Worm (Caenorhabditis elegans) whole organism, L4 larva: ENCODE results near the gene cox-6C.
A peak's percentile ranks its signal among the peaks of the same experiment; 100 is the strongest.

Source experiments
- D1046.2 ChIP-seq: fragments of 200-800 bp; sonication (Bioruptor generic); IDR thresholded peaks from 2 replicates; pipeline ENCODE4 v1.3.6; 2022; ENCODE audit warnings: missing genetic modification characterization, missing compliant biosample characterization
- F10B5.3 ChIP-seq: sonication (generic microtip); optimal IDR thresholded peaks from 2 replicates; lab custom pipeline; 2016; ENCODE audit warnings: mild to moderate bottlenecking, missing genetic modification characterization, missing compliant biosample characterization
- F26F4.8 ChIP-seq: fragments of 200-800 bp; sonication (Bioruptor generic); conservative IDR thresholded peaks from 2 replicates; pipeline ENCODE4 v1.3.6; 2022; ENCODE audit warnings: missing genetic modification characterization, missing compliant biosample characterization
- R02D3.7 ChIP-seq: fragments of 150-350 bp; sonication (generic microtip); optimal IDR thresholded peaks from 3 replicates; lab custom pipeline; 2014; ENCODE audit warnings: missing biosample characterization, missing genetic modification characterization
- T26A8.4 ChIP-seq: fragments of 200-800 bp; sonication (Bioruptor generic); IDR thresholded peaks from 2 replicates; pipeline ENCODE4 v1.3.6; 2022; ENCODE audit warnings: missing genetic modification characterization, missing compliant biosample characterization
- Y48G9A.11 ChIP-seq: fragments of 200-800 bp; sonication (Bioruptor generic); IDR thresholded peaks from 2 replicates; pipeline ENCODE4 v1.3.6; 2022; ENCODE audit warnings: missing genetic modification reagents, missing genetic modification characterization, missing compliant biosample characterization
- ZK337.2 ChIP-seq: fragments of 200-800 bp; sonication (Bioruptor generic); IDR thresholded peaks from 2 replicates; pipeline ENCODE4 v1.3.6; 2022; ENCODE audit warnings: missing genetic modification reagents, missing genetic modification characterization, missing compliant biosample characterization
- ZK546.5 ChIP-seq, 2 experiments: sonication (generic microtip); optimal IDR thresholded peaks; 2 replicates each; lab custom pipeline; 2017; ENCODE audit warnings: missing biosample characterization in 2 of 2, missing genetic modification characterization in 2 of 2
- aha-1 ChIP-seq: fragments of 150-350 bp; peaks from one replicate; lab custom pipeline; 2014; ENCODE audit warnings: missing biosample characterization, missing genetic modification characterization
- arid-1 ChIP-seq: fragments of 200-800 bp; sonication (Bioruptor generic); conservative IDR thresholded peaks from 2 replicates; pipeline ENCODE4 v1.3.6; 2022; ENCODE audit warnings: missing genetic modification reagents, missing genetic modification characterization, missing compliant biosample characterization
- ceh-20 ChIP-seq: fragments of 200-800 bp; sonication (Bioruptor generic); IDR thresholded peaks from 2 replicates; pipeline ENCODE4 v1.3.6; 2022; ENCODE audit warnings: missing genetic modification reagents, missing genetic modification characterization, missing compliant biosample characterization
- ceh-44 ChIP-seq: fragments of 200-800 bp; sonication (Bioruptor generic); IDR thresholded peaks from 2 replicates; pipeline ENCODE4 v1.3.6; 2022; ENCODE audit warnings: missing genetic modification reagents, missing genetic modification characterization, missing compliant biosample characterization
- ces-1 ChIP-seq: fragments of 150-350 bp; sonication (generic microtip); optimal IDR thresholded peaks from 4 replicates; lab custom pipeline; 2014; ENCODE audit warnings: missing biosample characterization, missing genetic modification reagents, missing genetic modification characterization
- ctbp-1 ChIP-seq: fragments of 200-800 bp; sonication (Bioruptor generic); IDR thresholded peaks from 2 replicates; pipeline ENCODE4 v1.3.6; 2022; ENCODE audit warnings: missing genetic modification reagents, missing genetic modification characterization, missing compliant biosample characterization
- daf-19 ChIP-seq: fragments of 200-800 bp; sonication (Bioruptor generic); conservative IDR thresholded peaks from 2 replicates; pipeline ENCODE4 v1.3.6; 2022; ENCODE audit warnings: missing genetic modification characterization, missing compliant biosample characterization
- dmd-8 ChIP-seq: fragments of 200-800 bp; sonication (Bioruptor generic); IDR thresholded peaks from 2 replicates; pipeline ENCODE4 v1.3.6; 2022; ENCODE audit warnings: missing genetic modification characterization, missing compliant biosample characterization
- dpl-1 ChIP-seq: fragments of 150-350 bp; optimal IDR thresholded peaks from 2 replicates; lab custom pipeline; 2014; ENCODE audit warnings: missing biosample characterization, missing genetic modification reagents, missing genetic modification characterization
- duxl-1 ChIP-seq: sonication (generic microtip); optimal IDR thresholded peaks from 2 replicates; lab custom pipeline; 2016; ENCODE audit warnings: mild to moderate bottlenecking, missing genetic modification characterization, moderate library complexity, missing compliant biosample characterization; ENCODE audit not compliant: poor library complexity
- egl-27 ChIP-seq: sonication (generic microtip); optimal IDR thresholded peaks from 3 replicates; lab custom pipeline; 2017; ENCODE audit warnings: missing biosample characterization, missing genetic modification reagents, missing genetic modification characterization
- egl-43 ChIP-seq: fragments of 200-800 bp; sonication (Bioruptor generic); IDR thresholded peaks from 2 replicates; pipeline ENCODE4 v1.3.6; 2022; ENCODE audit warnings: missing genetic modification reagents, missing genetic modification characterization, missing compliant biosample characterization
- fkh-10 ChIP-seq: fragments of 150-350 bp; optimal IDR thresholded peaks from 2 replicates; lab custom pipeline; 2014; ENCODE audit warnings: missing biosample characterization, missing genetic modification reagents, missing genetic modification characterization
- fos-1 ChIP-seq: fragments of 150-350 bp; optimal IDR thresholded peaks from 2 replicates; lab custom pipeline; 2014; ENCODE audit warnings: missing biosample characterization, missing genetic modification characterization
- hif-1 ChIP-seq, 2 experiments: sonication (generic microtip); optimal IDR thresholded peaks; 2 replicates each; lab custom pipeline; 2016 to 2017; ENCODE audit warnings: missing compliant biosample characterization in 2 of 2, missing genetic modification characterization in 2 of 2, missing genetic modification reagents in 2 of 2, missing genotype in 2 of 2, mild to moderate bottlenecking in 1 of 2
- hlh-11 ChIP-seq: fragments of 200-800 bp; sonication (Bioruptor generic); optimal IDR thresholded peaks from 2 replicates; lab custom pipeline; 2018; ENCODE audit warnings: mild to moderate bottlenecking, missing genetic modification characterization, missing compliant biosample characterization
- hlh-30 ChIP-seq: sonication (generic microtip); optimal IDR thresholded peaks from 2 replicates; lab custom pipeline; 2017; ENCODE audit warnings: antibody characterized with exemption, mild to moderate bottlenecking, missing genetic modification characterization, missing compliant biosample characterization; ENCODE audit not compliant: insufficient read depth
- hmg-1.1 ChIP-seq: fragments of 200-800 bp; sonication (Bioruptor generic); IDR thresholded peaks from 2 replicates; pipeline ENCODE4 v1.3.6; 2022; ENCODE audit warnings: missing genetic modification reagents, missing genetic modification characterization, missing compliant biosample characterization
- jun-1 ChIP-seq: fragments of 150-350 bp; optimal IDR thresholded peaks from 2 replicates; lab custom pipeline; 2014; ENCODE audit warnings: missing biosample characterization, missing genetic modification reagents, missing genetic modification characterization
- lim-7 ChIP-seq: fragments of 200-800 bp; sonication (Bioruptor generic); IDR thresholded peaks from 2 replicates; pipeline ENCODE4 v1.3.6; 2022; ENCODE audit warnings: missing genetic modification characterization, missing compliant biosample characterization
- lin-1 ChIP-seq: fragments of 200-800 bp; sonication (Bioruptor generic); IDR thresholded peaks from 2 replicates; pipeline ENCODE4 v1.3.6; 2022; ENCODE audit warnings: missing genetic modification reagents, missing genetic modification characterization, missing compliant biosample characterization
- lin-13 ChIP-seq: fragments of 150-350 bp; optimal IDR thresholded peaks from 2 replicates; lab custom pipeline; 2014; ENCODE audit warnings: missing biosample characterization, missing genetic modification reagents, missing genetic modification characterization
- lin-15B ChIP-seq: fragments of 150-350 bp; sonication (generic microtip); optimal IDR thresholded peaks from 3 replicates; lab custom pipeline; 2014; ENCODE audit warnings: missing biosample characterization, missing genetic modification characterization
- mdt-29 ChIP-seq: fragments of 200-800 bp; sonication (Bioruptor generic); IDR thresholded peaks from 2 replicates; pipeline ENCODE4 v1.3.6; 2022; ENCODE audit warnings: missing genetic modification reagents, missing genetic modification characterization, missing compliant biosample characterization
- mep-1 ChIP-seq: fragments of 150-350 bp; sonication (generic microtip); optimal IDR thresholded peaks from 3 replicates; lab custom pipeline; 2014; ENCODE audit warnings: missing biosample characterization, missing genetic modification characterization
- mxl-2 ChIP-seq: fragments of 200-800 bp; sonication (Bioruptor generic); conservative IDR thresholded peaks from 2 replicates; pipeline ENCODE4 v1.3.6; 2022; ENCODE audit warnings: missing genetic modification reagents, missing genetic modification characterization, missing compliant biosample characterization
- mxl-3 ChIP-seq: fragments of 200-800 bp; sonication (Bioruptor generic); optimal IDR thresholded peaks from 2 replicates; lab custom pipeline; 2018; ENCODE audit warnings: mild to moderate bottlenecking, missing genetic modification characterization, missing compliant biosample characterization
- nhr-10 ChIP-seq: fragments of 150-350 bp; optimal IDR thresholded peaks from 2 replicates; lab custom pipeline; 2014; ENCODE audit warnings: missing biosample characterization, missing genetic modification characterization
- nhr-25 ChIP-seq: sonication (generic microtip); optimal IDR thresholded peaks from 2 replicates; lab custom pipeline; 2017; ENCODE audit warnings: missing genetic modification characterization, mild to moderate bottlenecking, missing compliant biosample characterization, antibody characterized with exemption, moderate library complexity, borderline replicate concordance; ENCODE audit not compliant: insufficient read depth
- nhr-77 ChIP-seq: fragments of 150-350 bp; optimal IDR thresholded peaks from 2 replicates; lab custom pipeline; 2014; ENCODE audit warnings: missing biosample characterization, missing genetic modification characterization
- php-3 ChIP-seq: fragments of 200-800 bp; sonication (Bioruptor generic); IDR thresholded peaks from 2 replicates; pipeline ENCODE4 v1.3.6; 2022; ENCODE audit warnings: missing genetic modification reagents, missing genetic modification characterization, missing compliant biosample characterization
- saeg-2 ChIP-seq: fragments of 200-800 bp; sonication (Bioruptor generic); IDR thresholded peaks from 2 replicates; pipeline ENCODE4 v1.3.6; 2022; ENCODE audit warnings: missing genetic modification reagents, missing genetic modification characterization, missing compliant biosample characterization
- set-16 ChIP-seq: fragments of 200-800 bp; sonication (Bioruptor generic); IDR thresholded peaks from 2 replicates; pipeline ENCODE4 v1.3.6; 2022; ENCODE audit warnings: missing genetic modification reagents, missing genetic modification characterization, missing compliant biosample characterization
- tag-97 ChIP-seq: fragments of 200-800 bp; sonication (Bioruptor generic); IDR thresholded peaks from 2 replicates; pipeline ENCODE4 v1.3.6; 2022; ENCODE audit warnings: missing genetic modification characterization, missing compliant biosample characterization
- unc-39 ChIP-seq: sonication (generic microtip); optimal IDR thresholded peaks from 2 replicates; lab custom pipeline; 2017; ENCODE audit warnings: missing biosample characterization, missing genetic modification characterization
- unc-62 ChIP-seq, 3 experiments: fragments of 150-350 bp in 1 of 3; sonication (generic microtip); optimal IDR thresholded peaks in 2 of 3; peaks in 1 of 3; 1 replicate in 1 of 3; 2 replicates in 2 of 3; lab custom pipeline; 2014 to 2017; ENCODE audit warnings: missing biosample characterization in 3 of 3, missing genetic modification characterization in 3 of 3, missing genetic modification reagents in 3 of 3, missing genotype in 1 of 3
- zip-11 ChIP-seq: fragments of 200-800 bp; sonication (Bioruptor generic); IDR thresholded peaks from 2 replicates; pipeline ENCODE4 v1.3.6; 2022; ENCODE audit warnings: missing genetic modification characterization, missing compliant biosample characterization
- ztf-11 ChIP-seq: fragments of 150-350 bp; optimal IDR thresholded peaks from 2 replicates; lab custom pipeline; 2014; ENCODE audit warnings: missing biosample characterization, missing genetic modification characterization

Gene cox-6C

DNA sequence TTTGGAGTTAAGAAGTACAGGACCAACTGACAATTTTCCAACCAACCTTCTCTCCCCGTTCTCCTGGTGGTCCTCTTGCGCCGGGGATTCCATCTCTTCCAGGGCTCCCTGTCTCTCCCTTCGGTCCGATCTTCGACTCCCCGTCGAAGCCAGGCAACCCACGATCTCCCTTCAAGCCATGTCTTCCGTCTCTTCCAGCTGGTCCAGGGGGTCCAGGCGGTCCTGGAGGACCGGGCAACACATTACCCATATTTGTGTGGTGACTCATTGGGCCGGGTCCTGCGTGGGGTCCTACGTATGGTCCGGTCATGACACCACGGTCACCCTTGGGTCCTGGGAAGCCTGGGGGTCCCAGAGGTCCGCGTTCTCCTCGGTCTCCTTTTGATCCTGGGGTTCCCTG is 14.5 kb downstream of the cox-6C start:
- TF ChIP-seq unc-62 (GFP tag; optimal IDR thresholded peaks at IDR 0.05 in 1 of 2; lab: Kevin White, UChicago) (peak in 1 of 2 experiments; percentile 82), unc-62 (tag; optimal IDR thresholded peaks at IDR 0.05; lab: Kevin White, UChicago) (no peak), mdt-29 (GFP tag; lab: Robert Waterston, UW) (no peak), duxl-1 (tag; lab: Kevin White, UChicago) (no peak), set-16 (GFP tag; lab: Robert Waterston, UW) (peak; percentile 89)

DNA sequence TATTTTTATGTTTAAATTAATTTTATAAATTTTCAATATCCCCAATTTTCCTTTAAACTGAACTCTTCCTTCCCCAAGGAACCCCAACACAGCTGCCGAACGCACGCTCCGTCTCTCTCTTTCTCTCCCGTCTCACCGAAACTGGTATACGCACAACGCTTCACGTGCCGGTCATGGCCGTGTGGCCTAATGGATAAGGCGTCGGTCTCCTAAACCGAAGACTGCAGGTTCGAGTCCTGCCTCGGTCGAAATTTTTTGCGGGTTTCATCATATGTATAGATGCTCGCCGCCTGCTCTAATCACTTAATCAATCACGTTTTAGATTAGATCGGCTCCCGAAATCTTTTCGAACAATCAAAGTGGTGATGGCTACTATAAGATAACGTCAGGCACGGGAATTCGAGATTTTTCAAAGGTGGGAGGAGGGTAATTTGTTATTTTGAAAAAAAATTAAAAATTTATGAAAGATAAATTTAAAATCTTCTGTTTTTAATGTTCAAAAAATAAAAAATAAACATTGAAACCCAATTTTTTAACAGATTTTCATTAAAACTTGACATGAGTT is 17.4 kb downstream of the cox-6C start:
- TF ChIP-seq hlh-11 (tag; lab: Kevin White, UChicago) (peak; percentile 64), D1046.2 (GFP tag; lab: Robert Waterston, UW) (peak; percentile 79), daf-19 (peak; percentile 51; the same call in 1 of the 2 replicates), hif-1 (tag; optimal IDR thresholded peaks at IDR 0.05; lab: Kevin White, UChicago) (peak in 1 of 2 experiments; percentile 75), jun-1 (no peak), fkh-10 (GFP tag; lab: Kevin White, UChicago) (peak; percentile 37), dpl-1 (no peak), tag-97 (GFP tag; lab: Robert Waterston, UW) (no peak), Y48G9A.11 (GFP tag; lab: Robert Waterston, UW) (peak; percentile 56), mep-1 (tag; lab: Kevin White, UChicago) (peak; percentile 73), F10B5.3 (tag; lab: Kevin White, UChicago) (peak; percentile 40), php-3 (GFP tag; lab: Robert Waterston, UW) (peak; percentile 64), ZK337.2 (GFP tag; lab: Robert Waterston, UW) (peak; percentile 81; the same call in 1 of the 2 replicates), lim-7 (peak; percentile 91), ztf-11 (tag; lab: Kevin White, UChicago) (no peak), ctbp-1 (GFP tag; lab: Robert Waterston, UW) (peak; percentile 76), zip-11 (GFP tag; lab: Robert Waterston, UW) (0 out of 2 replicates have a peak, but pooled peaks have one; percentile 21), lin-15B (tag; lab: Kevin White, UChicago) (no peak), dmd-8 (GFP tag; lab: Robert Waterston, UW) (peak; percentile 86), egl-27 (tag; lab: Kevin White, UChicago) (no peak), unc-62 (GFP tag; optimal IDR thresholded peaks at IDR 0.05 in 1 of 2; lab: Kevin White, UChicago) (no peak), unc-62 (tag; optimal IDR thresholded peaks at IDR 0.05; lab: Kevin White, UChicago) (no peak), nhr-77 (no peak), lin-1 (GFP tag; lab: Robert Waterston, UW) (peak; percentile 68; the same call in 1 of the 2 replicates), nhr-25 (tag; lab: Kevin White, UChicago) (no peak), egl-43 (GFP tag; lab: Robert Waterston, UW) (peak; percentile 92), fos-1 (tag; lab: Kevin White, UChicago) (no peak), hlh-30 (tag; lab: Kevin White, UChicago) (peak; percentile 84), arid-1 (GFP tag; lab: Robert Waterston, UW) (peak; percentile 67), R02D3.7 (tag; lab: Kevin White, UChicago) (no peak), F26F4.8 (GFP tag; lab: Robert Waterston, UW) (peak; percentile 74; the same call in 1 of the 2 replicates), saeg-2 (GFP tag; lab: Robert Waterston, UW) (no peak), unc-39 (tag; lab: Kevin White, UChicago) (no peak), mxl-3 (GFP tag; lab: Kevin White, UChicago) (peak; percentile 72), aha-1 (tag; lab: Kevin White, UChicago) (peak; percentile 97), ces-1 (GFP tag; lab: Kevin White, UChicago) (no peak), T26A8.4 (GFP tag; lab: Robert Waterston, UW) (peak; percentile 57; the same call in 1 of the 2 replicates), nhr-10 (no peak), lin-13 (GFP tag; lab: Kevin White, UChicago) (peak; percentile 17), ZK546.5 (tag; optimal IDR thresholded peaks at IDR 0.05; lab: Kevin White, UChicago) (no peak), mxl-2 (GFP tag; lab: Robert Waterston, UW) (no peak), duxl-1 (tag; lab: Kevin White, UChicago) (peak; percentile 58), hmg-1.1 (GFP tag; lab: Robert Waterston, UW) (peak; percentile 95), ceh-20 (GFP tag; lab: Robert Waterston, UW) (peak; percentile 71), ceh-44 (0 out of 2 replicates have a peak, but pooled peaks have one; percentile 53)
